Worm (Caenorhabditis elegans) whole organism, L4 larva: ENCODE results near the gene F20C5.11.
A peak's percentile ranks its signal among the peaks of the same experiment; 100 is the strongest.
"Not testable (repeated sequence)": the region's sequence is repeated elsewhere in the genome, so short reads cannot be mapped to it uniquely, and the experiment has no call there.

ENCODE experiments used
- D1046.2 ChIP-seq: fragments of 200-800 bp; sonication (Bioruptor generic); IDR thresholded peaks from 2 replicates; pipeline ENCODE4 v1.3.6; 2022; ENCODE audit warnings: missing genetic modification characterization, missing compliant biosample characterization
- F10B5.3 ChIP-seq: sonication (generic microtip); optimal IDR thresholded peaks from 2 replicates; lab custom pipeline; 2016; ENCODE audit warnings: mild to moderate bottlenecking, missing genetic modification characterization, missing compliant biosample characterization
- ZK546.5 ChIP-seq, 2 experiments: sonication (generic microtip); optimal IDR thresholded peaks; 2 replicates each; lab custom pipeline; 2017; ENCODE audit warnings: missing biosample characterization in 2 of 2, missing genetic modification characterization in 2 of 2
- aha-1 ChIP-seq: fragments of 150-350 bp; peaks from one replicate; lab custom pipeline; 2014; ENCODE audit warnings: missing biosample characterization, missing genetic modification characterization
- aly-2 ChIP-seq: sonication (generic microtip); optimal IDR thresholded peaks from 2 replicates; lab custom pipeline; 2018; ENCODE audit warnings: missing biosample characterization, missing genetic modification characterization
- ceh-20 ChIP-seq: fragments of 200-800 bp; sonication (Bioruptor generic); IDR thresholded peaks from 2 replicates; pipeline ENCODE4 v1.3.6; 2022; ENCODE audit warnings: missing genetic modification reagents, missing genetic modification characterization, missing compliant biosample characterization
- ceh-82 ChIP-seq: sonication (generic microtip); optimal IDR thresholded peaks from 2 replicates; lab custom pipeline; 2017; ENCODE audit warnings: missing biosample characterization, missing genetic modification characterization
- daf-12 ChIP-seq: fragments of 150-350 bp; optimal IDR thresholded peaks from 2 replicates; lab custom pipeline; 2014; ENCODE audit warnings: missing biosample characterization, missing genetic modification reagents, missing genetic modification characterization
- daf-16 ChIP-seq, 3 experiments: sonication (generic microtip); optimal IDR thresholded peaks; 2 replicates each; lab custom pipeline; 2016 to 2017; ENCODE audit warnings: missing genetic modification characterization in 3 of 3, missing genetic modification reagents in 3 of 3, mild to moderate bottlenecking in 2 of 3, missing compliant biosample characterization in 2 of 3, missing biosample characterization in 1 of 3, moderate library complexity in 1 of 3
- daf-8 ChIP-seq: fragments of 200-800 bp; sonication (Bioruptor generic); IDR thresholded peaks from 2 replicates; pipeline ENCODE4 v1.3.6; 2022; ENCODE audit warnings: missing genetic modification characterization, missing compliant biosample characterization
- dmd-9 ChIP-seq: fragments of 200-800 bp; sonication (Bioruptor generic); IDR thresholded peaks from 2 replicates; pipeline ENCODE4 v1.3.6; 2022; ENCODE audit warnings: missing genetic modification reagents, missing genetic modification characterization, missing compliant biosample characterization
- dpl-1 ChIP-seq: fragments of 150-350 bp; optimal IDR thresholded peaks from 2 replicates; lab custom pipeline; 2014; ENCODE audit warnings: missing biosample characterization, missing genetic modification reagents, missing genetic modification characterization
- duxl-1 ChIP-seq: sonication (generic microtip); optimal IDR thresholded peaks from 2 replicates; lab custom pipeline; 2016; ENCODE audit warnings: mild to moderate bottlenecking, missing genetic modification characterization, moderate library complexity, missing compliant biosample characterization; ENCODE audit not compliant: poor library complexity
- egl-43 ChIP-seq: fragments of 200-800 bp; sonication (Bioruptor generic); IDR thresholded peaks from 2 replicates; pipeline ENCODE4 v1.3.6; 2022; ENCODE audit warnings: missing genetic modification reagents, missing genetic modification characterization, missing compliant biosample characterization
- fos-1 ChIP-seq: fragments of 150-350 bp; optimal IDR thresholded peaks from 2 replicates; lab custom pipeline; 2014; ENCODE audit warnings: missing biosample characterization, missing genetic modification characterization
- gei-8 ChIP-seq: fragments of 200-800 bp; sonication (Bioruptor generic); optimal IDR thresholded peaks from 2 replicates; lab custom pipeline; 2018; ENCODE audit warnings: mild to moderate bottlenecking, missing genetic modification characterization, missing compliant biosample characterization
- hmg-1.1 ChIP-seq: fragments of 200-800 bp; sonication (Bioruptor generic); IDR thresholded peaks from 2 replicates; pipeline ENCODE4 v1.3.6; 2022; ENCODE audit warnings: missing genetic modification reagents, missing genetic modification characterization, missing compliant biosample characterization
- lin-38 ChIP-seq: fragments of 200-800 bp; sonication (Bioruptor generic); IDR thresholded peaks from 2 replicates; pipeline ENCODE4 v1.3.6; 2022; ENCODE audit warnings: missing genetic modification reagents, missing genetic modification characterization, missing compliant biosample characterization
- lsy-2 ChIP-seq, 2 experiments: fragments of 150-350 bp in 1 of 2; sonication (generic microtip) in 1 of 2; optimal IDR thresholded peaks; 2 replicates each; lab custom pipeline; 2014 to 2017; ENCODE audit warnings: missing biosample characterization in 2 of 2, missing genetic modification characterization in 2 of 2
- mes-2 ChIP-seq: sonication (generic microtip); optimal IDR thresholded peaks from 2 replicates; lab custom pipeline; 2016; ENCODE audit warnings: missing genotype, mild to moderate bottlenecking, missing genetic modification characterization, missing compliant biosample characterization; ENCODE audit not compliant: poor library complexity, severe bottlenecking
- nhr-237 ChIP-seq: sonication (generic microtip); optimal IDR thresholded peaks from 2 replicates; lab custom pipeline; 2017; ENCODE audit warnings: missing biosample characterization, missing genetic modification characterization
- nhr-42 ChIP-seq: fragments of 200-800 bp; sonication (Bioruptor generic); IDR thresholded peaks from 2 replicates; pipeline ENCODE4 v1.3.6; 2022; ENCODE audit warnings: missing genetic modification characterization, missing compliant biosample characterization
- nhr-77 ChIP-seq: fragments of 150-350 bp; optimal IDR thresholded peaks from 2 replicates; lab custom pipeline; 2014; ENCODE audit warnings: missing biosample characterization, missing genetic modification characterization
- php-3 ChIP-seq: fragments of 200-800 bp; sonication (Bioruptor generic); IDR thresholded peaks from 2 replicates; pipeline ENCODE4 v1.3.6; 2022; ENCODE audit warnings: missing genetic modification reagents, missing genetic modification characterization, missing compliant biosample characterization
- saeg-2 ChIP-seq: fragments of 200-800 bp; sonication (Bioruptor generic); IDR thresholded peaks from 2 replicates; pipeline ENCODE4 v1.3.6; 2022; ENCODE audit warnings: missing genetic modification reagents, missing genetic modification characterization, missing compliant biosample characterization
- set-16 ChIP-seq: fragments of 200-800 bp; sonication (Bioruptor generic); IDR thresholded peaks from 2 replicates; pipeline ENCODE4 v1.3.6; 2022; ENCODE audit warnings: missing genetic modification reagents, missing genetic modification characterization, missing compliant biosample characterization
- skn-1 ChIP-seq: fragments of 150-350 bp; optimal IDR thresholded peaks from 2 replicates; lab custom pipeline; 2014; ENCODE audit warnings: missing biosample characterization, missing genetic modification characterization
- spr-1 ChIP-seq: sonication (generic microtip); optimal IDR thresholded peaks from 2 replicates; lab custom pipeline; 2016; ENCODE audit warnings: mild to moderate bottlenecking, missing genetic modification characterization, missing compliant biosample characterization
- spr-3 ChIP-seq: fragments of 200-800 bp; sonication (Bioruptor generic); optimal IDR thresholded peaks from 2 replicates; lab custom pipeline; 2018; ENCODE audit warnings: mild to moderate bottlenecking, missing genetic modification characterization, missing compliant biosample characterization
- unc-62 ChIP-seq, 3 experiments: fragments of 150-350 bp in 1 of 3; sonication (generic microtip); optimal IDR thresholded peaks in 2 of 3; peaks in 1 of 3; 1 replicate in 1 of 3; 2 replicates in 2 of 3; lab custom pipeline; 2014 to 2017; ENCODE audit warnings: missing biosample characterization in 3 of 3, missing genetic modification characterization in 3 of 3, missing genetic modification reagents in 3 of 3, missing genotype in 1 of 3
- zfp-2 ChIP-seq: sonication (generic microtip); optimal IDR thresholded peaks from 2 replicates; lab custom pipeline; 2016; ENCODE audit warnings: mild to moderate bottlenecking, missing genetic modification characterization, missing compliant biosample characterization

The F20C5.11 gene

DNA sequence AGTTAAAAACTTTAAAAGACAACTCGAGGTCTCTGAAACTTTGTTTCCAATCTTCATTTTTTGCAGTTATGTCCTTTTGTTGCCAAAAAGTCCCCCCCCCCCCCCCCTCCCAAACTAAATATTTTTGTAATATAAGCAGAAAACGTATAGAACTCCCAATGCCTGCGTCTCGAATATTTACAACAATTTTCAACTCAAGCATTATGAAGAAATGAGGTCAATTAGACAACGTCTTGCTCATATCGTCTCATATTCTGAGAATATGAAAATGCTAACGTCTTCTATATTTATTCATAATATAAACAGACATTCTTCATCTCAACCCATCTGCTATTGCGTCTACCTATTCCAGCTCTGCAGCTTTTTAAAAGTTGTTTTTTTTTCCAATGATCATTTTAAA is 43.6 kb downstream of the F20C5.11 start, which contains the start of gene H23L24.1:
TSS of gene H23L24.1 (plus strand) at position 301 of the 400 bp plus-strand sequence.
- TF ChIP-seq mes-2 (tag; lab: Kevin White, UChicago) (no peak), set-16 (GFP tag; lab: Robert Waterston, UW) (no peak), spr-3 (GFP tag; lab: Kevin White, UChicago) (no peak), dpl-1 (GFP tag; lab: Kevin White, UChicago) (no peak), aly-2 (tag; lab: Kevin White, UChicago) (no peak), ceh-82 (tag; lab: Kevin White, UChicago) (no peak), ceh-20 (no peak), daf-8 (GFP tag; lab: Robert Waterston, UW) (no peak), D1046.2 (GFP tag; lab: Robert Waterston, UW) (no peak), lsy-2 (tag; optimal IDR thresholded peaks at IDR 0.05; lab: Kevin White, UChicago) (no peak), zfp-2 (tag; lab: Kevin White, UChicago) (no peak), spr-1 (tag; lab: Kevin White, UChicago) (no peak), fos-1 (no peak), ZK546.5 (tag; optimal IDR thresholded peaks at IDR 0.05; lab: Kevin White, UChicago) (no peak)

DNA sequence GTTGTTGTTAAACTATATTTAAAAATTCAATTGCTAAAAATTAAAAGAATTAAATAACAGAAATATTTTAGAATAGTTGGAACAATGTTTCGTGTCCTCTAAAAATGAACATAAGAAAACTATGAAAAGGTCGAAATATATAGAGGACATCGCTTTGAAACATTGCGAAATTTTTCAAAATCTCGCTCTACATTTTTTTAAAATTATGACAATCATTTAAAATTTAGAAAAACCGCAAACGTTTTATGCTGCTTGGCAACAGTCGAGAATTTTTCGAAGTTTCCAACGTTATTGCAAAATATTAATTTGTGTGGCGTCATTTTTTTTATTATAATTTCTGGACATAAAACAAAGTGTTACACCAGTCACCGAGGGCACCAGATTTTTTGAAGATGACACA is 46.8 kb downstream of the F20C5.11 start, which contains the start of the genes parg-2 and ipla-5:
TSS of gene parg-2 (minus strand) at position 101 of the 400 bp plus-strand sequence.
TSS of gene ipla-5 (plus strand) at position 216 of the 400 bp plus-strand sequence.
- not testable (repeated sequence) for TF ChIP-seq ceh-82 (tag; lab: Kevin White, UChicago); skn-1 (tag; lab: Kevin White, UChicago); hmg-1.1 (GFP tag; lab: Robert Waterston, UW)

DNA sequence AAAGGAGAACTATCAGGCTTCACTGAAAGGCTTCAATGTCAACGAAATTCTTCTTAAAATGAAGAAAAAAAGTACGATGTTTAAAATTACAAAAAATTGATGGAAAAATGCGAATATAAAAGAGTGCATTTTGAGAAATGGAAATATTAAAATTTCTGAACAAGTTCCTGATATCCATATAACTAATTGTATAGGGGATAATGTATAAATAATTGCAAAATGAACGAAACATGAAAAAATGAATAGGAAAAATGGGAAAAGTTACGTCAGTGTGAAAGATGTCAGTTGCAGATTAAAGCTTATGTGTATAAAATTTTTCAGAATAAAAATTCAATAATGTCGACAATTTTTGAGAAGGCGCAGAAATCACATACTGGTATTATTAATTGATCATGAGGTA is 53.8 kb downstream of the F20C5.11 start:
- TF ChIP-seq nhr-77 (tag; lab: Kevin White, UChicago) (no peak), saeg-2 (GFP tag; lab: Robert Waterston, UW) (no peak), lin-38 (no peak), unc-62 (GFP tag; optimal IDR thresholded peaks at IDR 0.05 in 1 of 2; lab: Kevin White, UChicago) (peak in 1 of 2 experiments; percentile 93), unc-62 (tag; optimal IDR thresholded peaks at IDR 0.05; lab: Kevin White, UChicago) (no peak), F10B5.3 (tag; lab: Kevin White, UChicago) (no peak), nhr-42 (no peak), gei-8 (GFP tag; lab: Kevin White, UChicago) (no peak)
- TF ChIP-seq, all 104 proteins: peak for 1

DNA sequence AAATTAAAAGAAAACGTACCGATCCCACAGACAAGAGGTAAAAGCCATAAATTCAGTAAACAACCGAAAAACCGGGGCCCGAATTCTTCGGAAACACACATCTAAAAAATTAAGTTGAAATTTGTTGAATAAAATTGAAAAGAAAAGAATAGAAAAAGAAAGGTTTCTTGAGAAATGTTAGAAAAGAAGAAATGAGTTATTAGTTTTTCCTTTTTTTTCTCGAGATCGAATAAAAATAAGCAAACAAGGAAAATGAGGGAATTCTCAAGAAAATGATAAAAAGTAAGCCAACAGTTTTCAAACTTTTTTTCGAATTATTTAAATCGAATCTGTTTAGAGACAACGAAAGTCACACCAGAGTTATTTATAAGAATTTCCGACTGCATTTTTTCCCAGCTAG is 56.3 kb downstream of the F20C5.11 start, which contains the start of gene H23L24.4:
TSS of gene H23L24.4 (minus strand) at position 101 of the 400 bp plus-strand sequence.
- no peak for TF ChIP-seq duxl-1 (tag; lab: Kevin White, UChicago)
- no peak for TF ChIP-seq daf-16 (GFP tag; optimal IDR thresholded peaks at IDR 0.05; lab: Kevin White, UChicago)
- TF ChIP-seq daf-16 (tag; optimal IDR thresholded peaks at IDR 0.05; lab: Kevin White, UChicago) = no peak
- no peak for TF ChIP-seq dmd-9
- TF ChIP-seq nhr-237 (tag; lab: Kevin White, UChicago) = no peak
- peak; percentile 72 for TF ChIP-seq aha-1 (tag; lab: Kevin White, UChicago)
- TF ChIP-seq daf-12 (tag; lab: Kevin White, UChicago) = no peak
- no peak for TF ChIP-seq egl-43 (GFP tag; lab: Robert Waterston, UW)
- no peak for TF ChIP-seq php-3
